Worm (Caenorhabditis elegans): ENCODE measurements around the gene fat-7.

The fat-7 gene

ce11 chrV:7166709-7167108, 13.8 kb upstream of the fat-7 start, which contains the start of gene ugt-36:
Gene ugt-36 (plus strand): TSS chrV:7167009.
- TF ChIP-seq unc-120 (tag; optimal IDR thresholded peaks at IDR 0.05; ENCODE audit: poor library complexity, severe bottlenecking) (no peak), elt-1 (tag; optimal IDR thresholded peaks at IDR 0.05; ENCODE audit: borderline replicate concordance, insufficient read depth) (no peak), elt-3 (tag; optimal IDR thresholded peaks at IDR 0.05) (no peak), lin-13 (tag; optimal IDR thresholded peaks at IDR 0.05) (no peak), unc-62 (GFP tag; optimal IDR thresholded peaks at IDR 0.05) (no peak), ceh-83 (GFP tag; optimal IDR thresholded peaks at IDR 0.05) (no peak), sem-2 (GFP tag; optimal IDR thresholded peaks at IDR 0.05) (no peak), ham-2 (GFP tag; optimal IDR thresholded peaks at IDR 0.05) (no peak), mls-2 (tag; optimal IDR thresholded peaks at IDR 0.05) (no peak), pha-4 (tag; optimal IDR thresholded peaks at IDR 0.05) (no peak), nhr-2 (tag; optimal IDR thresholded peaks at IDR 0.05) (no peak), unc-39 (tag; optimal IDR thresholded peaks at IDR 0.05) (no peak), mep-1 (tag; optimal IDR thresholded peaks at IDR 0.05) (no peak), mab-5 (tag; optimal IDR thresholded peaks at IDR 0.05) (no peak), hlh-1 (tag; optimal IDR thresholded peaks at IDR 0.05) (no peak)

ce11 chrV:7164210-7164609, 11.3 kb upstream of the fat-7 start, which contains the start of gene srh-83:
Gene srh-83 (plus strand): TSS chrV:7164510.
- TF ChIP-seq unc-39 (tag; optimal IDR thresholded peaks at IDR 0.05) = no peak
- TF ChIP-seq ceh-83 (GFP tag; optimal IDR thresholded peaks at IDR 0.05) = no peak
- TF ChIP-seq zip-8 (tag; optimal IDR thresholded peaks at IDR 0.05) = no peak
- no peak for TF ChIP-seq flh-1 (GFP tag; optimal IDR thresholded peaks at IDR 0.05)

DNA sequence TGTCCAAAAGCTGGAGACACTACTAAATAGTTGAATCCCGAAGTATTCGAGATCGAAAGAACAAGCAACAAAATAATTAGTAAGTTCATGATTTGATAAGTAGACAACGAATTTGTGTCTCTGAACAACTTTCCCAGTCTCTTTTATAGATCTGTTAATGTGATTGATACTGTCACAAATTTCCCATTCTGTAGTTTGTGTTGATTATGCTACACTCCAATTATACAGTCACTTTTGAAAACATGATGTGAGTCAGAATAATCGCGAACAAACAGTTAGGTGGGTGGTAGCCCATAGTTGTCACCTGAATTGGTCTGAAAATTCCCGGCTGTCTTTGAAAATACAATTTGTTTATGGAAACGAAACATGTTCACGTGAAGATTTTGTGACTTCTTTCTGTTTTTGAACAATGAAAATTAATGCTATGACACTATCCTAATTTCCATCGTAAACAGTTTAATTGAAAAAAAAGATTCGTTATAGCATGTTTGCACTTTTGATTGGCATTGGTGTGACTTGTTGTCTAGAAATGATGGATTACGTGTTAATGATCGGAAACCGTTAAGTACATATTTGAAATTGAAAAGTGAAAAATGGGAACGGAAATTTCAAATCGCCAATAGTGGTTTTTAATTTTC, 10.7 kb upstream of the fat-7 start, which contains the start of gene ugt-41:
TSS of gene ugt-41 (minus strand) at position 119 of the 638 bp plus-strand sequence.
- TF ChIP-seq unc-62 (GFP tag; optimal IDR thresholded peaks at IDR 0.05) (no peak), M03D4.4 (tag; optimal IDR thresholded peaks at IDR 0.05) (no peak), nhr-237 (tag; optimal IDR thresholded peaks at IDR 0.05) (no peak)

ce11 chrV:7159391-7159790, 6.4 kb upstream of the fat-7 start, which contains the start of gene str-204:
Gene str-204 (plus strand): TSS chrV:7159691.
- TF ChIP-seq mab-5 (tag; optimal IDR thresholded peaks at IDR 0.05) (no peak), pha-4 (tag; optimal IDR thresholded peaks at IDR 0.05) (no peak), unc-62 (GFP tag; optimal IDR thresholded peaks at IDR 0.05) (no peak), snpc-4 (tag; optimal IDR thresholded peaks at IDR 0.05) (no peak), M03D4.4 (tag; optimal IDR thresholded peaks at IDR 0.05) (no peak), flh-1 (GFP tag; optimal IDR thresholded peaks at IDR 0.05) (no peak), nhr-28 (tag; optimal IDR thresholded peaks at IDR 0.05) (no peak), lin-13 (tag; optimal IDR thresholded peaks at IDR 0.05) (no peak), mep-1 (tag; optimal IDR thresholded peaks at IDR 0.05) (no peak), sem-2 (GFP tag; optimal IDR thresholded peaks at IDR 0.05) (no peak), bed-3 (GFP tag; optimal IDR thresholded peaks at IDR 0.05) (no peak), nhr-12 (tag; optimal IDR thresholded peaks at IDR 0.05) (no peak), nhr-76 (tag; optimal IDR thresholded peaks at IDR 0.05) (no peak), unc-120 (tag; optimal IDR thresholded peaks at IDR 0.05; ENCODE audit: poor library complexity, severe bottlenecking) (no peak), hlh-1 (tag; optimal IDR thresholded peaks at IDR 0.05) (no peak), tbx-8 (GFP tag; optimal IDR thresholded peaks at IDR 0.05) (no peak)

DNA sequence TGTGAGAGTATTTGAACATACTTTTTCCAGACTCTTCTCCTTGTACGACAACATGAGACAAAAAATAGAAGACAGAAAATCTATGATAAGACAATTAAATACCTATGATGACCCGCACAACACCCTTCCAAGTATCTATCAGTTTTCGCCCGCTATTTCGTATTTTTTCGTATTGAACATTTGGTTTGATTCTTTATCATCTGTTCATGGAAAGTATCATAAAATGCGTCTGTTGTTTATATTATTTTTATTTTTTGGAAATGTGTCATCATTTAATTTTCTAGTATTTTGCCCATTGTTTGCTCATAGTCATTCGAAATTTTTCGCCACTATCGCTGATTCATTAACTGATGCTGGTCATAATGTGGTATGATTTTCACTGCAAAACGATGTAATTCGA, 4.1 kb upstream of the fat-7 start, which contains the start of gene ugt-39:
TSS of gene ugt-39 (plus strand) at position 54 of the 400 bp plus-strand sequence.
- no peak for TF ChIP-seq flh-1 (GFP tag; optimal IDR thresholded peaks at IDR 0.05)
- TF ChIP-seq ztf-11 (tag; optimal IDR thresholded peaks at IDR 0.05) = no peak
- no peak for TF ChIP-seq M03D4.4 (tag; optimal IDR thresholded peaks at IDR 0.05)
- TF ChIP-seq mls-2 (tag; optimal IDR thresholded peaks at IDR 0.05) = no peak
- TF ChIP-seq mab-5 (tag; optimal IDR thresholded peaks at IDR 0.05) = no peak
- TF ChIP-seq cnd-1 (tag; optimal IDR thresholded peaks at IDR 0.05) = no peak
- TF ChIP-seq ces-1 (GFP tag; optimal IDR thresholded peaks at IDR 0.05) = no peak
- TF ChIP-seq nhr-28 (tag; optimal IDR thresholded peaks at IDR 0.05) = no peak
- TF ChIP-seq drap-1 (GFP tag; optimal IDR thresholded peaks at IDR 0.05) = no peak
- TF ChIP-seq unc-62 (GFP tag; optimal IDR thresholded peaks at IDR 0.05) = no peak
- no peak for TF ChIP-seq snpc-4 (tag; optimal IDR thresholded peaks at IDR 0.05)
- no peak for TF ChIP-seq bed-3 (GFP tag; optimal IDR thresholded peaks at IDR 0.05)
- TF ChIP-seq nhr-237 (tag; optimal IDR thresholded peaks at IDR 0.05) = no peak
- TF ChIP-seq nhr-12 (tag; optimal IDR thresholded peaks at IDR 0.05) = no peak
- no peak for TF ChIP-seq lsy-2 (tag; optimal IDR thresholded peaks at IDR 0.05)

Data from whole organism, mixed stage, embryonic.